Fruit fly (Drosophila melanogaster) whole organism, embryonic: ENCODE data around the gene Cdc45.
A peak's percentile ranks its signal among the peaks of the same experiment; 100 is the strongest.

Experiments used
- Blimp-1 ChIP-seq: fragments of 200-800 bp; sonication (Bioruptor generic); optimal IDR thresholded peaks from 3 replicates; lab custom pipeline; 2018; ENCODE audit warnings: missing biosample characterization, missing genetic modification characterization, mild to moderate bottlenecking, moderate library complexity, missing genetic modification reagents
- CG10654 ChIP-seq: fragments of 200-800 bp; sonication (Bioruptor generic); optimal IDR thresholded peaks from 2 replicates; lab custom pipeline; 2016; ENCODE audit warnings: missing biosample characterization, missing genetic modification characterization
- CG11723 ChIP-seq: fragments of 200-800 bp; sonication (Bioruptor generic); optimal IDR thresholded peaks from 2 replicates; lab custom pipeline; 2017; ENCODE audit warnings: missing biosample characterization, mild to moderate bottlenecking, missing genetic modification characterization
- CG12155 ChIP-seq: fragments of 200-800 bp; sonication (Bioruptor generic); optimal IDR thresholded peaks from 3 replicates; lab custom pipeline; 2016; ENCODE audit warnings: missing biosample characterization, missing genetic modification characterization
- CG14441 ChIP-seq: fragments of 200-800 bp; sonication (Bioruptor generic); IDR thresholded peaks from 2 replicates; pipeline ENCODE4 v1.3.6; 2022; ENCODE audit warnings: missing biosample characterization, missing genetic modification characterization
- CG15514 ChIP-seq: fragments of 200-800 bp; sonication (Bioruptor generic); optimal IDR thresholded peaks from 3 replicates; lab custom pipeline; 2017; ENCODE audit warnings: missing biosample characterization, missing genetic modification characterization, mild to moderate bottlenecking, moderate library complexity, missing genetic modification reagents
- CG16813 ChIP-seq: fragments of 200-800 bp; sonication (Bioruptor generic); IDR thresholded peaks from 3 replicates; pipeline ENCODE4 v1.3.6; 2022; ENCODE audit warnings: missing biosample characterization, missing genetic modification characterization; ENCODE audit not compliant: partially characterized antibody
- CG17186 ChIP-seq: fragments of 200-800 bp; sonication (Bioruptor generic); optimal IDR thresholded peaks from 3 replicates; lab custom pipeline; 2017; ENCODE audit warnings: missing biosample characterization, missing genetic modification reagents, missing genetic modification characterization
- CG2712 ChIP-seq: fragments of 200-800 bp; optimal IDR thresholded peaks from 3 replicates; lab custom pipeline; 2019; ENCODE audit warnings: missing biosample characterization, mild to moderate bottlenecking, missing genetic modification characterization, moderate library complexity
- CG4707 ChIP-seq: fragments of 200-800 bp; sonication (Bioruptor generic); optimal IDR thresholded peaks from 2 replicates; lab custom pipeline; 2018; ENCODE audit warnings: missing biosample characterization, mild to moderate bottlenecking, missing genetic modification characterization, moderate library complexity
- CG6791 ChIP-seq: fragments of 200-800 bp; sonication (Bioruptor generic); IDR thresholded peaks from 3 replicates; pipeline ENCODE4 v1.3.6; 2022; ENCODE audit warnings: missing biosample characterization, missing genetic modification characterization; ENCODE audit not compliant: partially characterized antibody
- CG8478 ChIP-seq: fragments of >200 bp; optimal IDR thresholded peaks from 2 replicates; lab custom pipeline; 2018
- CG9797 ChIP-seq: fragments of 200-800 bp; sonication (Bioruptor generic); optimal IDR thresholded peaks from 3 replicates; lab custom pipeline; 2018; ENCODE audit warnings: missing biosample characterization, mild to moderate bottlenecking, missing genetic modification characterization
- CoRest ChIP-seq: fragments of 200-800 bp; sonication (Bioruptor generic); optimal IDR thresholded peaks from 3 replicates; lab custom pipeline; 2018; ENCODE audit warnings: missing biosample characterization, mild to moderate bottlenecking, missing genetic modification characterization, moderate library complexity
- Dll ChIP-seq: fragments of 200-800 bp; sonication (Bioruptor generic); IDR thresholded peaks from 4 replicates; pipeline ENCODE4 v1.3.6; 2022; ENCODE audit warnings: missing biosample characterization, missing genetic modification characterization; ENCODE audit not compliant: partially characterized antibody
- E2f2 ChIP-seq: fragments of 200-800 bp; sonication (Bioruptor generic); IDR thresholded peaks from 2 replicates; pipeline ENCODE4 v1.3.6; 2022; ENCODE audit warnings: missing biosample characterization, missing genetic modification characterization
- Ets97D ChIP-seq: fragments of 200-800 bp; sonication (Bioruptor generic); optimal IDR thresholded peaks from 3 replicates; lab custom pipeline; 2016; ENCODE audit warnings: missing biosample characterization, missing genetic modification characterization
- HLH4C ChIP-seq: fragments of 200-800 bp; sonication (Bioruptor generic); IDR thresholded peaks from 3 replicates; pipeline ENCODE4 v1.3.6; 2022; ENCODE audit warnings: missing biosample characterization, missing genetic modification characterization; ENCODE audit not compliant: partially characterized antibody
- MBD-R2 ChIP-seq: fragments of 200-800 bp; sonication (Bioruptor generic); IDR thresholded peaks from 2 replicates; pipeline ENCODE4 v1.3.6; 2022; ENCODE audit warnings: missing biosample characterization, missing genetic modification characterization
- MTF-1 ChIP-seq: fragments of 200-800 bp; sonication (Bioruptor generic); optimal IDR thresholded peaks from 2 replicates; lab custom pipeline; 2018; ENCODE audit warnings: missing biosample characterization, mild to moderate bottlenecking, missing genetic modification characterization, borderline replicate concordance
- Med ChIP-seq: fragments of 200-800 bp; sonication (Bioruptor generic); peaks from one replicate; lab custom pipeline; 2016; ENCODE audit warnings: missing biosample characterization, missing genetic modification characterization, mild to moderate bottlenecking, inconsistent platforms, moderate library complexity
- Pdp1 ChIP-seq, 2 experiments: fragments of 200-800 bp; sonication (Bioruptor generic); optimal IDR thresholded peaks; 3 replicates each; lab custom pipeline; 2016; ENCODE audit warnings: missing biosample characterization in 2 of 2, missing genetic modification characterization in 2 of 2, mild to moderate bottlenecking in 1 of 2, moderate library complexity in 1 of 2
- Rfx ChIP-seq: fragments of 200-800 bp; sonication (Bioruptor generic); IDR thresholded peaks from 2 replicates; pipeline ENCODE4 v1.3.6; 2022; ENCODE audit warnings: missing biosample characterization, missing genetic modification characterization
- Sry-δ ChIP-seq: fragments of 200-800 bp; sonication (Bioruptor generic); optimal IDR thresholded peaks from 2 replicates; lab custom pipeline; 2016; ENCODE audit warnings: missing biosample characterization, missing genetic modification characterization
- Ssrp ChIP-seq: fragments of 200-800 bp; sonication (Bioruptor generic); optimal IDR thresholded peaks from 2 replicates; lab custom pipeline; 2018; ENCODE audit warnings: missing biosample characterization, mild to moderate bottlenecking, missing genetic modification characterization, moderate library complexity
- Tbp ChIP-seq: fragments of >200 bp; optimal IDR thresholded peaks from 2 replicates; lab custom pipeline; 2018; ENCODE audit warnings: missing biosample characterization, missing genetic modification characterization
- Usf ChIP-seq: fragments of 200-800 bp; sonication (Bioruptor generic); optimal IDR thresholded peaks from 2 replicates; lab custom pipeline; 2017; ENCODE audit warnings: missing genotype, missing biosample characterization, missing genetic modification characterization
- crol ChIP-seq: fragments of 200-800 bp; sonication (Bioruptor generic); IDR thresholded peaks from 2 replicates; pipeline ENCODE4 v1.3.6; 2022; ENCODE audit warnings: missing biosample characterization, missing genetic modification characterization
- crp ChIP-seq, 2 experiments: fragments of 200-800 bp; sonication (Bioruptor generic); optimal IDR thresholded peaks; 2 replicates in 1 of 2; 3 replicates in 1 of 2; lab custom pipeline; 2017; ENCODE audit warnings: missing biosample characterization in 2 of 2, missing genetic modification characterization in 2 of 2, mild to moderate bottlenecking in 1 of 2, moderate library complexity in 1 of 2
- dm ChIP-seq: fragments of 200-800 bp; sonication (Bioruptor generic); optimal IDR thresholded peaks from 3 replicates; lab custom pipeline; 2016; ENCODE audit warnings: missing biosample characterization, missing genetic modification characterization
- fd102C ChIP-seq: fragments of 200-800 bp; sonication (Bioruptor generic); optimal IDR thresholded peaks from 2 replicates; lab custom pipeline; 2018; ENCODE audit warnings: missing biosample characterization, mild to moderate bottlenecking, missing genetic modification characterization, moderate library complexity
- fru ChIP-seq: fragments of >200 bp; optimal IDR thresholded peaks from 2 replicates; lab custom pipeline; 2017
- hbn ChIP-seq: fragments of 200-800 bp; sonication (Bioruptor generic); IDR thresholded peaks from 2 replicates; pipeline ENCODE4 v1.3.6; 2022; ENCODE audit warnings: missing biosample characterization, missing genetic modification characterization; ENCODE audit not compliant: partially characterized antibody
- nau ChIP-seq: fragments of 200-800 bp; sonication (Bioruptor generic); optimal IDR thresholded peaks from 3 replicates; lab custom pipeline; 2017; ENCODE audit warnings: missing biosample characterization, mild to moderate bottlenecking, missing genetic modification characterization, missing genetic modification reagents
- nerfin-1 ChIP-seq: fragments of 200-800 bp; sonication (Bioruptor generic); optimal IDR thresholded peaks from 3 replicates; lab custom pipeline; 2019; ENCODE audit warnings: missing biosample characterization, mild to moderate bottlenecking, missing genetic modification characterization, moderate library complexity
- onecut ChIP-seq: fragments of 200-800 bp; sonication (Bioruptor generic); IDR thresholded peaks from 2 replicates; pipeline ENCODE4 v1.3.6; 2022; ENCODE audit warnings: missing biosample characterization, missing genetic modification characterization
- otp ChIP-seq: fragments of 200-800 bp; sonication (Bioruptor generic); IDR thresholded peaks from 3 replicates; pipeline ENCODE4, ENCODE4 v1.3.6; 2022; ENCODE audit warnings: missing biosample characterization, missing genetic modification characterization
- peb ChIP-seq: fragments of 200-800 bp; sonication (Bioruptor generic); IDR thresholded peaks from 2 replicates; pipeline ENCODE4 v1.3.6; 2022; ENCODE audit warnings: missing biosample characterization, missing genetic modification characterization
- phol ChIP-seq: fragments of 200-800 bp; sonication (Bioruptor generic); optimal IDR thresholded peaks from 3 replicates; lab custom pipeline; 2018; ENCODE audit warnings: missing biosample characterization, mild to moderate bottlenecking, missing genetic modification characterization, moderate library complexity
- pzg ChIP-seq: fragments of 200-800 bp; sonication (Bioruptor generic); optimal IDR thresholded peaks from 3 replicates; lab custom pipeline; 2018; ENCODE audit warnings: missing biosample characterization, mild to moderate bottlenecking, missing genetic modification characterization, moderate library complexity
- scrt ChIP-seq: fragments of 200-800 bp; sonication (Bioruptor generic); optimal IDR thresholded peaks from 2 replicates; lab custom pipeline; 2018; ENCODE audit warnings: missing biosample characterization, mild to moderate bottlenecking, missing genetic modification characterization, moderate library complexity
- sim ChIP-seq: fragments of 200-800 bp; sonication (Bioruptor generic); IDR thresholded peaks from 2 replicates; pipeline ENCODE4 v1.3.6; 2022; ENCODE audit warnings: missing biosample characterization, missing genetic modification characterization
- stwl ChIP-seq: fragments of 200-800 bp; sonication (Bioruptor generic); optimal IDR thresholded peaks from 3 replicates; lab custom pipeline; 2018; ENCODE audit warnings: missing biosample characterization, mild to moderate bottlenecking, missing genetic modification characterization, moderate library complexity
- trem ChIP-seq: fragments of 200-800 bp; optimal IDR thresholded peaks from 3 replicates; lab custom pipeline; 2019; ENCODE audit warnings: missing biosample characterization, mild to moderate bottlenecking, missing genetic modification characterization, moderate library complexity
- twi ChIP-seq: fragments of 200-800 bp; optimal IDR thresholded peaks from 2 replicates; lab custom pipeline; 2019; ENCODE audit warnings: missing biosample characterization, mild to moderate bottlenecking, missing genetic modification characterization, moderate library complexity
- zen ChIP-seq: fragments of 200-800 bp; sonication (Bioruptor generic); optimal IDR thresholded peaks from 3 replicates; lab custom pipeline; 2018; ENCODE audit warnings: missing biosample characterization, mild to moderate bottlenecking, missing genetic modification characterization, moderate library complexity

Gene Cdc45

DNA sequence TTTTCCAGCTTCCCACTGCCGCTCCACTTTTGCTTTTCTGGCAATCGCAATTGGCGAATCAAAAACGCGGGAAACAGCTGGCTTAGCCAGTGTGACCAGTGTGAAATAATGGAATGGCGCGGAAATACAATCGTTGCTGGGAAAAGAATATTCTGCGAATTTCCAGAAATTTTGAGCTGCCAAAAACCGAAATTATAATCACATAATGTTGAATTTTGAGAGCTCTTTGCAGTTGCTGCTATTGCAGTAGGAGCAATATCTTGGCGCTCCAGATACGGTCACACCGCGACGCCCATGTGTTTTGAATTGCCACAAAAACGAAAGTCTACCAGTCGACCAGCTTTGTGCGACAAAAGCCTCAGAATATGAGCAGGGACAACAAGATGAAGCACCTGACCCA lies at the start of gene Cdc45, which contains the start of gene Rpp21 (continued):
- TF ChIP-seq nerfin-1 (no peak), hbn (GFP tag; lab: Robert Waterston, UW) (peak; percentile 42), zen (tag; lab: Kevin White, UChicago) (no peak), sim (GFP tag; lab: Robert Waterston, UW) (no peak), nau (GFP tag; lab: Kevin White, UChicago) (no peak), CG12155 (GFP tag; lab: Kevin White, UChicago) (no peak), Pdp1 (GFP tag; optimal IDR thresholded peaks at IDR 0.05; lab: Kevin White, UChicago) (peak in 1 of 2 experiments; percentile 35), HLH4C (GFP tag; lab: Robert Waterston, UW) (0 out of 3 replicates have a peak, but pooled peaks have one; percentile 28), CG16813 (GFP tag; lab: Robert Waterston, UW) (0 out of 3 replicates have a peak, but pooled peaks have one; percentile 38), crol (GFP tag; lab: Robert Waterston, UW) (no peak), CG15514 (GFP tag; lab: Kevin White, UChicago) (peak; percentile 66), Dll (GFP tag; lab: Robert Waterston, UW) (peak; percentile 61; the same call in 2 of the 4 replicates), CG10654 (no peak), Rfx (GFP tag; lab: Robert Waterston, UW) (peak; percentile 17; the same call in 1 of the 2 replicates), CG6791 (peak; percentile 36; the same call in 1 of the 3 replicates), CG17186 (GFP tag; lab: Kevin White, UChicago) (peak; percentile 55), crp (GFP tag; optimal IDR thresholded peaks at IDR 0.05; lab: Kevin White, UChicago) (peak; percentile 32 to 86), CG4707 (no peak), CG11723 (no peak), dm (GFP tag; lab: Kevin White, UChicago) (peak; percentile 69), trem (tag; lab: Kevin White, UChicago) (peak; percentile 49), Usf (GFP tag; lab: Kevin White, UChicago) (no peak), Med (GFP tag; lab: Kevin White, UChicago) (peak; percentile 79), scrt (GFP tag; lab: Kevin White, UChicago) (no peak), Sry-δ (peak; percentile 63), onecut (GFP tag; lab: Robert Waterston, UW) (no peak), stwl (tag; lab: Kevin White, UChicago) (peak; percentile 36), fru (lab: Kevin White, UChicago) (no peak), pzg (peak; percentile 69), CG14441 (GFP tag; lab: Robert Waterston, UW) (no peak), fd102C (GFP tag; lab: Kevin White, UChicago) (no peak), E2f2 (GFP tag; lab: Robert Waterston, UW) (peak; percentile 89), peb (GFP tag; lab: Robert Waterston, UW) (no peak), CoRest (tag; lab: Kevin White, UChicago) (peak; percentile 14), Ssrp (tag; lab: Kevin White, UChicago) (no peak), MBD-R2 (peak; percentile 77), phol (tag; lab: Kevin White, UChicago) (peak; percentile 56), otp (GFP tag; lab: Robert Waterston, UW) (no peak), CG2712 (peak; percentile 8), CG9797 (GFP tag; lab: Kevin White, UChicago) (peak; percentile 86), Ets97D (GFP tag; lab: Kevin White, UChicago) (peak; percentile 43), Tbp (GFP tag; lab: Kevin White, UChicago) (no peak), Blimp-1 (peak; percentile 37), CG8478 (lab: Kevin White, UChicago) (no peak), twi (tag; lab: Kevin White, UChicago) (peak; percentile 34), MTF-1 (GFP tag; lab: Kevin White, UChicago) (no peak)
